Worm (Caenorhabditis elegans) whole organism, L1 larva: Measurements from ENCODE around the gene ZK688.12.

ENCODE experiments used
- fkh-10 ChIP-seq: sonication (generic microtip); optimal IDR thresholded peaks from 2 replicates; lab custom pipeline; 2017; ENCODE audit warnings: missing biosample characterization, missing genetic modification reagents, missing genetic modification characterization
- mep-1 ChIP-seq: fragments of 150-350 bp; optimal IDR thresholded peaks from 2 replicates; lab custom pipeline; 2014; ENCODE audit warnings: missing biosample characterization, missing genetic modification characterization
- rnt-1 ChIP-seq: sonication (generic microtip); optimal IDR thresholded peaks from 2 replicates; lab custom pipeline; 2016; ENCODE audit warnings: mild to moderate bottlenecking, missing genetic modification characterization, moderate library complexity, missing compliant biosample characterization
- swsn-7 ChIP-seq: sonication (generic microtip); optimal IDR thresholded peaks from 2 replicates; lab custom pipeline; 2016; ENCODE audit warnings: missing genetic modification characterization, missing compliant biosample characterization

- TF ChIP-seq rnt-1 (tag; lab: Kevin White, UChicago) (no peak), fkh-10 (GFP tag; lab: Kevin White, UChicago) (no peak), swsn-7 (no peak), mep-1 (tag; lab: Kevin White, UChicago) (no peak)
Observed at ce11 chrIII:7882900-7883299, 30.5 kb downstream of the ZK688.12 start, which contains the start of gene ZK688.9.
